Worm (Caenorhabditis elegans) whole organism, L4/young adult: Measurements from ENCODE around the gene srd-26.

Source experiments
- W03F9.2 ChIP-seq: fragments of 150-350 bp; optimal IDR thresholded peaks from 2 replicates; lab custom pipeline; 2014; ENCODE audit warnings: missing biosample characterization, missing genetic modification characterization
- dao-5 ChIP-seq: sonication (generic microtip); optimal IDR thresholded peaks from 2 replicates; lab custom pipeline; 2016; ENCODE audit warnings: missing genotype, missing genetic modification characterization, moderate library complexity, missing compliant biosample characterization
- him-1 ChIP-seq: sonication (generic microtip); optimal IDR thresholded peaks from 2 replicates; lab custom pipeline; 2016; ENCODE audit warnings: missing genotype, missing genetic modification reagents, missing genetic modification characterization, missing compliant biosample characterization

ce11 chrV:14162959-14163548 lies at the start of gene srd-26:
- TF ChIP-seq W03F9.2 (tag; lab: Kevin White, UChicago): no peak
- TF ChIP-seq him-1 (tag; lab: Kevin White, UChicago): no peak
- TF ChIP-seq dao-5 (tag; lab: Kevin White, UChicago): no peak
